Worm (Caenorhabditis elegans) whole organism, dauer: ENCODE results near the gene xnd-1.

ENCODE experiments used
- unc-62 ChIP-seq: sonication (generic microtip); optimal IDR thresholded peaks from 2 replicates; lab custom pipeline; 2017; ENCODE audit warnings: missing biosample characterization, missing genetic modification reagents, missing genetic modification characterization

xnd-1 gene

ce11 chrIII:5604080-5604479 is at the start of gene xnd-1:
xnd-1 (plus strand) TSS chrIII:5604460.
- TF ChIP-seq unc-62, result no peak

ce11 chrIII:5554884-5555500 is 49.3 kb upstream of the xnd-1 start, which contains the start of the genes nmad-1 and hach-1:
nmad-1 (minus strand) TSS chrIII:5554934.
hach-1 (plus strand) TSS chrIII:5555450.
- TF ChIP-seq unc-62, result no peak

ce11 chrIII:5557246-5557819 is 46.9 kb upstream of the xnd-1 start, which contains the start of gene rpc-2:
rpc-2 (plus strand) TSS chrIII:5557365.
- no peak for TF ChIP-seq unc-62

DNA sequence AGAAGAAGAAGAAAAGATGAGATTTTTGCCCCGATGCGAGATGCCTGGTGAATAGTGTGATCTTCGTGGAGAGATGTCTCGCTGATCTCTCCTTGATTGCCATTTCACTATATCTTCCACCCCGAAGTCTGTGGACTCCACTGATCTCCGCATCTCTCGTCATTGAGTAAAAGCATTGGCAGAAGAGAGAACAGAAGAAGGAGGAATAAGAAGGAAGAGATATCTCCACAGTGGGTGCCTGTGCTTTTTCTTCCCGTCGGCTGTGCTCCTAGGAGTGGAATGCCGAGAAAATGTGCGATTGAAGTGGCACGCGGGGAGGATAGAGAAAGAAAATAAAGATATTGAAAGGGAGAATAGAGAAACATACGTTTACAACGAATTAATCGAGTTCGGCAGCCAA is 40.6 kb upstream of the xnd-1 start:
- no peak for TF ChIP-seq unc-62

DNA sequence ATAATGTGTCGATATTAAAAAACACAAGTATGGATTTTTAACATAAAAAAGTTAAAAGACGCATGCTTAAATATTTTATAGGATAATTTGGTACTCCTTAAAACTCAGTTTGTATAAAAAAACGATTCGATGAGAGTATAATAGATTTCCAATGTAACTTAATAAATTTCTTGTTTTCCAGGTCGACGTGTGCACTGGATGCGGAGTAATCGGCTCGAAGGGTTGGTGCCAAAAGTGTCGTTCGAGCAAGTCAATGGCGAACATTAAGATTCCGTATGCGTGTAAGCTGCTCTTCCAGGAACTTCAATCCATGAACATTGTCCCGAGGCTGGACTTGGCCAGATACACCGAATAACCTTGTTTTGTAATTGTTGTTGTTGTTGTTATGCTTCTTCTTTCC is 39.9 kb upstream of the xnd-1 start:
- TF ChIP-seq unc-62, result no peak

ce11 chrIII:5564799-5565198 is 39.5 kb upstream of the xnd-1 start, which contains the start of gene mlc-3:
mlc-3 (plus strand) TSS chrIII:5565025.
- TF ChIP-seq unc-62, result no peak

- TF ChIP-seq unc-62, result no peak
These were observed 38.6 kb upstream of the xnd-1 start for ce11 chrIII:5565699-5566098.

DNA sequence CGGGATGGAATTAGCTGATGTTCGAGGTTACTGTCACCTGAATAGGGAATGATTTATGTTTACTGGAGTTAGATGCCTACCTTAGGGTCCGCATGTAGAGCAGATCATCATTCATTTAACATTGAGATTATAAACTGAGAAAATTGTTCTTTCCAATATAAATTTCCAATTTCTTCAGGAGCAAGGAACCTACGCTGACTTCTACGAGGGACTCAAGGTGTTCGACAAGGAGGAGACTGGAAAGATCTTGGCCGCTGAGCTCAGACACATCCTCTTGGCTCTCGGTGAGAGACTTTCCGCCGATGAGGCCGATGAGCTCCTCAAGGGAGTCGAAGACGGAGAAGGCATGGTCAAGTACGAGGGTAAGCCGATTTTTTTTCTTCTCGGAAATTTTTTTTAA is 37.8 kb upstream of the xnd-1 start:
- no peak for TF ChIP-seq unc-62

DNA sequence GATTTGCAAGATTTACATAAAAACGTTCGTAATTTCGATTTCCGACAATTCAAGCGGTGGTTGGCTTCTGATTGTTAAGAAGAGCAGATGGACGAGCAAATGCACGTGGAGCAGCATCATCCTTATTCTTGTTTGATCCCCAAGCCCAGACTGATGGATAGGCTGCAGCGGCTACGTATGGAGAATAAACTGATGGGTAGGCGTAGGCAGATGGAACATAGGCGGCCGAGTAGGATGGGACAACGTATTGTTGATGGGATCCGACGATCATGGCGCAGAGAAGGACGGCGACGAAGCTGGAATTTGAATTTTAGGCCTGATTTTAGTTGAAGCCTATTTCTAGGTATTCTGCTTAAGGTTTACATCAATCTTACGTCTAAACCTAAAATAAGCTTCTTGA is 36.0 kb upstream of the xnd-1 start:
- TF ChIP-seq unc-62, result no peak

DNA sequence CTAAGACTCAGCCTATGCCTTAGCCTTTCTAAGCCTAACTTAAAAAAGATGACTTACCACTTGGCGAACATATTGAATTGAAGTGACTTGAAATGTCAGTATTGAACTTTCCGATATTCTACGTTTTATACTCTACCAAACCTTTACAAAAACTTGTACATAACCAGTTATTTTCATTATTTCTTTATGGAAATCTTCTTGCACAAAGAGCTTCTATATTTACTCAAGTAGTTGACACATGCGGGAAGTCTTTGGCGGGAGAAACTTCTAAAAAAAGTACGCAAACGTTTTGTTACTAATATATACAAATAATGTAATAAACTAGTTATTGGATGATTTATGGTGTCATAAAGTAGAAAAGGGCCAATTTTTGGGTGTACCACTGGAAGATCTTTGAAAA is 35.6 kb upstream of the xnd-1 start, which contains the start of gene nspb-12:
nspb-12 (minus strand) TSS at position 101 of the 400 bp plus-strand sequence.
- no peak for TF ChIP-seq unc-62

ce11 chrIII:5570814-5571443 is 33.3 kb upstream of the xnd-1 start:
- TF ChIP-seq unc-62, result no peak

ce11 chrIII:5572806-5573205 is 31.5 kb upstream of the xnd-1 start:
- no peak for TF ChIP-seq unc-62

- TF ChIP-seq unc-62, result no peak
These were observed 30.6 kb upstream of the xnd-1 start, which contains the start of gene molo-1 for ce11 chrIII:5573694-5574093. molo-1 (plus strand) TSS chrIII:5573994.

ce11 chrIII:5581049-5581448 is 23.2 kb upstream of the xnd-1 start, which contains the start of gene F56D2.5:
F56D2.5 (minus strand) TSS chrIII:5581419.
- no peak for TF ChIP-seq unc-62

DNA sequence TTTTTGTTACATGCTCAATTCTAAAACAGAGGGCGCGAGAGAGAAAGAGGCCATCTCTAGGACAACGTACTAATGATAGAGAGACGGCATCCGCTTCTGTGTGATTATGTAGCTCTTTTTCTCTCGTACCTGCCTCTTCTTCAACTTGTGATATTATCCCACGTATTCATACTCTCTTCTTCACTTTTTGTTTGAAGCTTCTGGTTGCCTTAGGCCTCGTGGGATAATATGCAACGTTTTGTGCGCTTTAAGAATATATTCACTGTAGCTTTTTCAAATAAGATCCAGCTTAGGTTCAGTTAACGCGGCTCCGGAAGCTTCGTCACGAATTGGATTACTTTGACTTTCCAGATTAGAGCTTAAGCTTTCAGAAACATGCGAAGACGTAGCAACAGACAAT is 21.5 kb upstream of the xnd-1 start, which contains the start of the genes F56D2.8 and uev-2:
F56D2.8 (minus strand) TSS at position 101 of the 400 bp plus-strand sequence.
uev-2 (plus strand) TSS at position 360 of the 400 bp plus-strand sequence.
- TF ChIP-seq unc-62, result no peak

DNA sequence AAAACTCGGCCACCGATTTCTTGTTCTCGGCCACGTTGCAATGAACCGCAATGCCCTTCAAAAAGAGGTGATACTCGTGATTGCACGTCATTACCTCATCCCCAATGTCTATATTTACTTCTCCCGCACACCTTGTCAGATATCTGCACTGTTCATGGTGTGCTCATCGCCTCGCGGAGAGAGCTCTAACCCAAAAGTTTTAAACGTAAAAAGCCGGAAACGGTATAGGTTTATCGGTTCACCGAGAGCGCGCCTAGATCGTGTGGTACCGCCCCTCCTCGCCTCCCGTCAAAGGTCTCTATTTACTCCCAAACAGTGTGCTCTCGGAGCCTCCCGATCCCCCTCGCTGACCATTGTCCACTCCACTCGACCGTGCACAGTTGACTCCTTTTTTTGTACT is 19.6 kb upstream of the xnd-1 start, which contains the start of gene F56D2.3:
F56D2.3 (plus strand) TSS at position 301 of the 400 bp plus-strand sequence.
- no peak for TF ChIP-seq unc-62

DNA sequence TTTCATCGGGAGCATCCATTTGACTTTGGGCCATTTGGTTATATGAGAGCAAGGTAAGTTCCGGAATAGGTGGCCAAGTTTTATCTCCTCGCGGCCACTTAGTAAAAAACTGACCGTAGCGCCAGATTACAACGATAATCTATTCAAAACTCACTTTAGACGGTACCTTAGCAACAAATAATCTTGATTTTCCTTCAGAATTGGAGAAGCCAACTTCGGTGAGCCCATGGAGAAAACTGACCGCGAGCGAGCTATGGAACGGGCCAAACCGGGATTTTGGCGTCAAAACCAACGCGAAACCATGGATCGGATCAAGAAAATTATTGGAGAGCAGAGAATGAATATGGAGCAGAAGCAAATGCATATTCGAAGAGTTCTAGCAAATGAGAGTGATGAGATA is 18.5 kb upstream of the xnd-1 start:
- no peak for TF ChIP-seq unc-62
